Worm (Caenorhabditis elegans) whole organism, late embryonic: Measurements from ENCODE around the gene hda-2.

ENCODE experiments used
- C08G9.2 ChIP-seq: sonication (generic microtip); optimal IDR thresholded peaks from 2 replicates; lab custom pipeline; 2016; ENCODE audit warnings: mild to moderate bottlenecking, missing genetic modification characterization, moderate library complexity, missing compliant biosample characterization
- C38D4.7 ChIP-seq: fragments of 200-800 bp; sonication (Bioruptor generic); optimal IDR thresholded peaks from 2 replicates; lab custom pipeline; 2018; ENCODE audit warnings: mild to moderate bottlenecking, missing genetic modification characterization, moderate library complexity, missing compliant biosample characterization
- F13H6.1 ChIP-seq: sonication (generic microtip); optimal IDR thresholded peaks from 2 replicates; lab custom pipeline; 2016; ENCODE audit warnings: missing genetic modification characterization, missing compliant biosample characterization
- ahr-1 ChIP-seq: sonication (generic microtip); optimal IDR thresholded peaks from 2 replicates; lab custom pipeline; 2016; ENCODE audit warnings: missing genetic modification characterization, missing compliant biosample characterization
- ceh-2 ChIP-seq: sonication (generic microtip); optimal IDR thresholded peaks from 2 replicates; lab custom pipeline; 2016; ENCODE audit warnings: missing genotype, missing genetic modification characterization, missing compliant biosample characterization
- ceh-22 ChIP-seq: sonication (generic microtip); optimal IDR thresholded peaks from 2 replicates; lab custom pipeline; 2017; ENCODE audit warnings: missing biosample characterization, missing genetic modification characterization
- ceh-31 ChIP-seq: sonication (generic microtip); optimal IDR thresholded peaks from 2 replicates; lab custom pipeline; 2016; ENCODE audit warnings: missing genetic modification characterization, missing compliant biosample characterization
- ceh-34 ChIP-seq: sonication (generic microtip); optimal IDR thresholded peaks from 2 replicates; lab custom pipeline; 2016; ENCODE audit warnings: mild to moderate bottlenecking, missing genetic modification characterization, missing compliant biosample characterization
- ceh-45 ChIP-seq: fragments of 200-800 bp; sonication (Bioruptor generic); IDR thresholded peaks from 2 replicates; pipeline ENCODE4 v1.3.6; 2022; ENCODE audit warnings: missing genetic modification reagents, missing genetic modification characterization, missing compliant biosample characterization
- ceh-48 ChIP-seq: sonication (generic microtip); optimal IDR thresholded peaks from 2 replicates; lab custom pipeline; 2016; ENCODE audit warnings: missing genetic modification characterization, inconsistent platforms, missing compliant biosample characterization
- ceh-6 ChIP-seq: fragments of 200-800 bp; sonication (Bioruptor generic); optimal IDR thresholded peaks from 2 replicates; lab custom pipeline; 2018; ENCODE audit warnings: mild to moderate bottlenecking, missing genetic modification characterization, missing compliant biosample characterization
- dmd-4 ChIP-seq: sonication (generic microtip); optimal IDR thresholded peaks from 2 replicates; lab custom pipeline; 2016; ENCODE audit warnings: borderline replicate concordance, missing genetic modification characterization, missing compliant biosample characterization
- elt-2 ChIP-seq: sonication (generic microtip); optimal IDR thresholded peaks from 2 replicates; lab custom pipeline; 2016; ENCODE audit warnings: missing genetic modification reagents, missing genetic modification characterization, missing compliant biosample characterization
- elt-4 ChIP-seq: sonication (generic microtip); optimal IDR thresholded peaks from 2 replicates; lab custom pipeline; 2016; ENCODE audit warnings: missing genetic modification characterization, missing compliant biosample characterization
- eyg-1 ChIP-seq: sonication (generic microtip); optimal IDR thresholded peaks from 2 replicates; lab custom pipeline; 2016; ENCODE audit warnings: missing genotype, missing genetic modification characterization, missing compliant biosample characterization
- fax-1 ChIP-seq: sonication (generic microtip); optimal IDR thresholded peaks from 2 replicates; lab custom pipeline; 2016; ENCODE audit warnings: missing genotype, missing genetic modification characterization, missing compliant biosample characterization
- fkh-10 ChIP-seq: fragments of 150-350 bp; optimal IDR thresholded peaks from 2 replicates; lab custom pipeline; 2014; ENCODE audit warnings: missing biosample characterization, missing genetic modification reagents, missing genetic modification characterization
- gmeb-2 ChIP-seq: sonication (generic microtip); optimal IDR thresholded peaks from 2 replicates; lab custom pipeline; 2016; ENCODE audit warnings: missing genetic modification characterization, inconsistent platforms, missing compliant biosample characterization
- hlh-13 ChIP-seq: fragments of 200-800 bp; sonication (Bioruptor generic); optimal IDR thresholded peaks from 2 replicates; lab custom pipeline; 2018; ENCODE audit warnings: mild to moderate bottlenecking, missing genetic modification characterization, missing compliant biosample characterization
- hlh-30 ChIP-seq: sonication (generic microtip); optimal IDR thresholded peaks from 2 replicates; lab custom pipeline; 2017; ENCODE audit warnings: antibody characterized with exemption, missing genetic modification characterization, missing compliant biosample characterization; ENCODE audit not compliant: insufficient read depth
- lin-11 ChIP-seq: fragments of 200-800 bp; sonication (Bioruptor generic); optimal IDR thresholded peaks from 2 replicates; lab custom pipeline; 2018; ENCODE audit warnings: mild to moderate bottlenecking, missing genetic modification characterization, missing compliant biosample characterization
- pag-3 ChIP-seq: sonication (generic microtip); optimal IDR thresholded peaks from 2 replicates; lab custom pipeline; 2016; ENCODE audit warnings: missing compliant biosample characterization, missing genetic modification characterization, borderline replicate concordance
- pat-9 ChIP-seq: fragments of 200-800 bp; sonication (Bioruptor generic); optimal IDR thresholded peaks from 2 replicates; lab custom pipeline; 2018; ENCODE audit warnings: mild to moderate bottlenecking, missing genetic modification characterization, moderate library complexity, missing compliant biosample characterization
- pqm-1 ChIP-seq: sonication (generic microtip); optimal IDR thresholded peaks from 2 replicates; lab custom pipeline; 2016; ENCODE audit warnings: missing genetic modification characterization, missing compliant biosample characterization
- rnt-1 ChIP-seq: sonication (generic microtip); optimal IDR thresholded peaks from 2 replicates; lab custom pipeline; 2016; ENCODE audit warnings: missing genetic modification characterization, missing compliant biosample characterization
- ttx-3 ChIP-seq: sonication (generic microtip); optimal IDR thresholded peaks from 2 replicates; lab custom pipeline; 2016; ENCODE audit warnings: missing genetic modification reagents, missing genetic modification characterization, missing compliant biosample characterization
- zip-5 ChIP-seq: sonication (generic microtip); optimal IDR thresholded peaks from 2 replicates; lab custom pipeline; 2016; ENCODE audit warnings: missing genetic modification characterization, missing compliant biosample characterization

The hda-2 gene

ce11 chrII:8027663-8028062 lies 5.3 kb upstream of the hda-2 start, which contains the start of gene swsn-7:
TSS of gene swsn-7 (minus strand) at chrII:8027763.
- TF ChIP-seq ceh-34 (no peak), rnt-1 (tag; lab: Kevin White, UChicago) (no peak), ahr-1 (no peak), zip-5 (tag; lab: Kevin White, UChicago) (no peak), ceh-45 (no peak), ttx-3 (tag; lab: Kevin White, UChicago) (no peak), ceh-22 (tag; lab: Kevin White, UChicago) (no peak), F13H6.1 (no peak), pag-3 (tag; lab: Kevin White, UChicago) (no peak)

DNA sequence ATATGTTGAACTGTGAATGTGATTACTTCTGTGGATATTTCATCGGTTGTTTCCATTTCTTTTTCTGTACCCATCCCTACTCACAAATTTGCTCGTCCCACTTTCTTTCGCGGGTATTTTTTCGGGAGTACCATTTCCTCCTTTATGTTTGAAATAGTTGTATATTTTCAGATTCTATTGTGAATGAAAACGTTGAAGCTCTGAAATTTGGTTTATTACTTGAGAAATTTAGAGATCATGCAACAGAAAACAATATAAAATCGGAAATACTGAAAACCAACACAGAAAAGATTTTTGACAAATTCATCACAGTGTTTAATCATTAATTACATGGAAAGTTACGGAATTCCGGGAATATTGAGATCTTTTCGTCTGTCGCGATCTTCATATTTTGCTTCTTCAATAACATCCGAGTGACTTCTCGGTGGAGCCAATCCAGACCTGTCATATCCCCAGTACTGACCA lies 1.7 kb downstream of the hda-2 start:
- TF ChIP-seq elt-2 (tag; lab: Kevin White, UChicago) (no peak), elt-4 (tag; lab: Kevin White, UChicago) (no peak), ahr-1 (no peak), fkh-10 (GFP tag; lab: Kevin White, UChicago) (no peak), pqm-1 (no peak), gmeb-2 (tag; lab: Kevin White, UChicago) (no peak), ceh-31 (tag; lab: Kevin White, UChicago) (no peak)

- TF ChIP-seq pat-9 (tag; lab: Kevin White, UChicago) (no peak), hlh-13 (GFP tag; lab: Kevin White, UChicago) (no peak)
Measured at ce11 chrII:8017380-8017779, 5.0 kb downstream of the hda-2 start, which contains the start of gene zyg-11. TSS of gene zyg-11 (plus strand) at chrII:8017680.

ce11 chrII:8016761-8017160 lies 5.6 kb downstream of the hda-2 start:
- no peak for TF ChIP-seq pat-9 (tag; lab: Kevin White, UChicago)
- no peak for TF ChIP-seq C38D4.7
- no peak for TF ChIP-seq eyg-1 (tag; lab: Kevin White, UChicago)
- no peak for TF ChIP-seq ceh-2 (tag; lab: Kevin White, UChicago)
- no peak for TF ChIP-seq ceh-22 (tag; lab: Kevin White, UChicago)
- TF ChIP-seq hlh-30 (tag; lab: Kevin White, UChicago), result peak; percentile 78
- no peak for TF ChIP-seq ceh-48 (tag; lab: Kevin White, UChicago)

ce11 chrII:8016167-8016566 lies 6.2 kb downstream of the hda-2 start:
- TF ChIP-seq lin-11 (tag; lab: Kevin White, UChicago) (no peak), hlh-30 (tag; lab: Kevin White, UChicago) (peak; percentile 69)

DNA sequence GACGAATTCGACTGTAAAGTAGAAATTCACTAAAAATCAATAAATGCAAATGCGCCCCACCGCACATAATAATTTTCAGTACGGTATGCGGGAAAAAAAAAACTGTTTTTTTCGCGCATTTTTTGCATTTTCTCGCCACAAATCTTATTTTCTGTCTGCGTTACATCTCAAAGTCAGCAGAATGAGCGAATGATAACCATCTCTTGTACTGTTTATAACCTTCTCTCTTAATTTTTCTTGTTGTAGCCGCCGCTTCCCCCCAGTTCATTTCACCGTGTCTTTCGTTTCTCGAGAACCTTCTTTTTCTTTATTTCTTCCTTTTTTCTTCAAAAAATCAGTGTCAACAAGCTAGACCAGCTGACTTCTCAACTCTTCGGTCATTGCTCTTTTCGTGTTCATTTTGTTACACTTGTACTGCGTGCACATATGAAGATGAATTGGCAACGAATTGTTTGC lies 6.8 kb downstream of the hda-2 start:
- no peak for TF ChIP-seq dmd-4 (tag; lab: Kevin White, UChicago)
- TF ChIP-seq fkh-10 (GFP tag; lab: Kevin White, UChicago), result no peak
- TF ChIP-seq C08G9.2, result no peak
- TF ChIP-seq rnt-1 (tag; lab: Kevin White, UChicago), result no peak
- TF ChIP-seq elt-4 (tag; lab: Kevin White, UChicago), result no peak

DNA sequence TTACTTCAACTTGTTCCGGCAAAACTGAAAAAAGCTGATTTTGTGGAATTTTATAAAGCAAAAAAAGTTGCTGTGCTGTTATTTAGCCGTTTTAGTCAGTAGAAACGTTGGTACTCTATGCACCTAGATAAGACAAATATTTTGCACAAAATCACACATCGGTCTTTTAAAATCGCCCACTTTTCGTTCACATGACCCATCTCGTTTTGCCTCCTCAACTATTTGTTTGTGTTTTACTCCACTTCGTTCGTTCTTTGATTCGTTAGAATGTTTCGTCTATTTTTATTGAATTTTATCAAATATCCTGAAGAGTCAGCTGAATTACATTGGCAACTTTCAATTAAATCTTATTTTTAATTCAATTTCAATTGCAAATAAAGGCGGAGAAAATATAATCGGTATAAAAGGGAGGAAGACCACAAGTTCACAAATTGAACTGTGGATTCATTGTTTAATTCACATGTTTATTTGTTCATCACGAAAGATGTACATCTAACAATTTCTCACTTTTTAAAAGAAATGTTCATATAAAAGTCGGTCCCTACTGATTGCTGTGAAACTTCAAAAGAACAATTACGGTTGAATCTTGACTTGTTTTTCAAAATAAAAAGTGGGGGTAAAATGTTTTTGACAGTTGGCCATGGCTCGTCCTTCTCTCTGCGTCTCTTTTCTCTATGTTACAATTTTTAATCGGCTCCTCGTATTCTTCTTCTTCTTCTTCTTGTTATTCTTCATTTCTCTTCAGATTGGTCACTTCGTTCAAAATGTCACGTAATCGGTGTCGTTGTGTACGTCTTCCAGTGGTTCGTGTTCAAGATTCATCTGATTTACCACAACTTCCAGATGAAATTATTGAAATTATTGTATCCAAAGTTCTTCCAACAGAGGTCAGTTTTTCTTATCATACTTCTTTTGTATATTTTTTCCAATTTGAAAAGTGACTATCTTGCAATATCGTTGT lies 10.0 kb downstream of the hda-2 start, which contains the start of gene DH11.2:
TSS of gene DH11.2 (plus strand) at position 746 of the 961 bp plus-strand sequence.
- TF ChIP-seq fax-1, result no peak
- no peak for TF ChIP-seq hlh-30 (tag; lab: Kevin White, UChicago)
- no peak for TF ChIP-seq ceh-6 (GFP tag; lab: Kevin White, UChicago)
